Worm (Caenorhabditis elegans): ENCODE results near the gene C37C3.18.

C37C3.18 gene

DNA sequence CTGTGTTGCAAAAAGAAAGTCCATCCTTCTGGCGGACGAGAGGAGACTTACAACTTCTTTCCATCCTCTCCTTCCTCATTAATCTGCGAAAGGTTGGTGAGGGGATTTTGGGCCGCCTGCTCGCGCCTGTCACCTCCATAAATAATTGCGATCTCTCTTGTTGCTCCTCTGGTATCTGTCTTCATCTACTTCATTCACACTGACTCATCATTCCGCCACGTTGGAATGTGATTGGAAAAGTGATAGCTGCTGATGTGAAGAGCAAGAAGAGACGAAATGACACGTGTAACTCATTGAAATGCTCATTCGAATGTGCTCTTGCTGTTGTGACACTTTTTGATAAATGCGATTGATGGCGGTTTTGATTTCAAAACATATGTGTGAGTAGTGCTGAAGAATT, 32.1 kb upstream of the C37C3.18 start:
- TF ChIP-seq mab-5 (tag; optimal IDR thresholded peaks at IDR 0.05) = peak; percentile 68
- TF ChIP-seq nhr-76 (tag; optimal IDR thresholded peaks at IDR 0.05) = no peak
- TF ChIP-seq sptf-1 (tag; optimal IDR thresholded peaks at IDR 0.05) = no peak
- TF ChIP-seq ceh-83 (GFP tag; optimal IDR thresholded peaks at IDR 0.05) = no peak
- TF ChIP-seq unc-62 (GFP tag; optimal IDR thresholded peaks at IDR 0.05) = peak; percentile 99
- peak; percentile 99 for TF ChIP-seq hlh-1 (tag; optimal IDR thresholded peaks at IDR 0.05)
- TF ChIP-seq ceh-43 (GFP tag; optimal IDR thresholded peaks at IDR 0.05) = no peak
- TF ChIP-seq lin-32 (GFP tag; optimal IDR thresholded peaks at IDR 0.05) = no peak
- TF ChIP-seq M03D4.4 (tag; optimal IDR thresholded peaks at IDR 0.05) = peak; percentile 45
- TF ChIP-seq blmp-1 (tag; optimal IDR thresholded peaks at IDR 0.05) = no peak
- peak; percentile 92 for TF ChIP-seq unc-120 (tag; optimal IDR thresholded peaks at IDR 0.05; ENCODE audit: poor library complexity, severe bottlenecking)

DNA sequence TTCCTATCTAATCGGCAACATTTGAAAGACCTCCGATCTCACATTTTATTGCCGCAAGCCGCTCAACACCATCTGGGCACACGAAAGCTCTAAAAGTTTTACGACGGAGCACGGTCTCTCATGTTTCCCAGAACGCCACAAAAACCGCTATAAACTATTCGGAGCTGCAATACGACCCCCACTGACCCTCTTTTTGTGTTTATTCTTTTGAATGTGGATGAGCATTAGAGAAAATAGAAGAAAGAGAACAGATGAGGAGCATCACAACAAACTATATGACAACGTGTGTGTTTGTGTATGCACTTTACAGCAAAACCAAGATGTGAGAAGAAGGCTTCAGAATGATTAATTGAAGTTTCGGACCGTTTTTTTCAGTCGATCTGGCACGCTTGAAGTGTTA, 30.7 kb upstream of the C37C3.18 start:
- no peak for TF ChIP-seq lin-13 (tag; optimal IDR thresholded peaks at IDR 0.05)
- peak; percentile 29 for TF ChIP-seq unc-62 (GFP tag; optimal IDR thresholded peaks at IDR 0.05)
- TF ChIP-seq hlh-1 (tag; optimal IDR thresholded peaks at IDR 0.05) = peak; percentile 47
- TF ChIP-seq ham-2 (GFP tag; optimal IDR thresholded peaks at IDR 0.05) = no peak

DNA sequence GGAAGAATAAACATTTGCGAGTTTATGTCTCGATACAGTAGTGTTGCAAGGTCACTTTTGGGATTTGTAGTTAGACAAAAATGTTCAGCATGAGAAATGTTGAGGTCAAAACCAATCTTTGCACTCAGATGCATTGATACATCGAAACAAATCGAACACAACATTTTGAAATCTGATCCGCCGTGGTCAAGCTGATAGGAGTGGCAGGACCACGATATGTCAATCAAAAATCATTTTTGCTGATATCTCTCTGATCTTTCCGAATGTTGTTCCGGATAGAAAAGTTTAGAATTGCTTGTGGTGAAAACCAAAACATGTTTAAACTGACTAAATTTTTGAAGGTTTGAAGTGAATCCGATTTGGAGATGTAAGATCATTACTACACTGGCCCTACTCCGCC, 29.0 kb upstream of the C37C3.18 start:
- TF ChIP-seq drap-1 (GFP tag; optimal IDR thresholded peaks at IDR 0.05) = no peak
- TF ChIP-seq nhr-2 (tag; optimal IDR thresholded peaks at IDR 0.05) = no peak
- TF ChIP-seq sem-2 (GFP tag; optimal IDR thresholded peaks at IDR 0.05) = no peak
- TF ChIP-seq ztf-11 (tag; optimal IDR thresholded peaks at IDR 0.05) = no peak
- TF ChIP-seq unc-62 (GFP tag; optimal IDR thresholded peaks at IDR 0.05) = peak; percentile 73
- TF ChIP-seq lin-32 (GFP tag; optimal IDR thresholded peaks at IDR 0.05) = no peak
- TF ChIP-seq M03D4.4 (tag; optimal IDR thresholded peaks at IDR 0.05) = no peak
- no peak for TF ChIP-seq blmp-1 (tag; optimal IDR thresholded peaks at IDR 0.05)

DNA sequence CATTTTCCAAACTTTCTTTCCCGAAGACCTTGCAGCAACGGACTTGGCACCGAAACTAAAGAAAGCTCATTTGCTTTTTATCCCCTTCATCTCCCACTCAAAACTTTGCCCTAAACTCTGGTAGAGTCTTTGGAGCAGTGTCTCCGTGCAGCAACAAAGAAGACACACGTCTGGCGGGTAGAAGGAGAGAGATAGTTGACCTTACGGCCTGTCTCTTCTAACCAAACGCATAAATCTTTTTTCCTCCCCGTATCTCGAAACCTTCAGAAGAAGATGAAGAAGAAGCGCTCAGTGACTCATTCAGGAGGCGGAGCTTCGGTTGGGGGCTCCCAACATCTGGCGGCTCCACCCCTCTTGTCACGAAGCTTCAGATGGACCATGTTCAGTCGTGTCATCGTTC, 28.4 kb upstream of the C37C3.18 start:
- peak; percentile 37 for TF ChIP-seq unc-62 (GFP tag; optimal IDR thresholded peaks at IDR 0.05)
- no peak for TF ChIP-seq lin-32 (GFP tag; optimal IDR thresholded peaks at IDR 0.05)
- no peak for TF ChIP-seq lin-13 (tag; optimal IDR thresholded peaks at IDR 0.05)
- TF ChIP-seq hlh-1 (tag; optimal IDR thresholded peaks at IDR 0.05) = peak; percentile 68

DNA sequence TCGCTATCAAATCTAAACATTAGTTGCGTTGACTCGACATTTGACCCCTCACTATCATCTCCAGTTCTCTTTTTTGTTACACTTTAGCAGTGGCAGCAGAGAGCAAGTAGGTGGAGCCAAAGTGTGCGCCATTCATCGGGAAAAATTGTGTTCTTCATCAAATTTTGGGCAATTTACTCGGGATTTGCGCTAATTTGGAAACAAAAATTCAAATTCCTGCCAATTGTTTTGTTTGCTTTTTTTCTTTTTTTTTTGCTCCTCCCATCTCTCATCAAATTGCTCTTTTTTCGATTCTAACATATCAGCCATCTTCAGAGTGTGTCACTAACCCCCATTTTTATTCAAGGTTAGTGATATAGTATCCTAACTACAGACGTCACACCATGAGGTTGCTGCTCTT, 27.9 kb upstream of the C37C3.18 start, which contains the start of gene mig-6:
Gene mig-6, plus strand, starts transcription at position 301 of the 400 bp plus-strand sequence.
- no peak for TF ChIP-seq nhr-28 (tag; optimal IDR thresholded peaks at IDR 0.05)
- TF ChIP-seq sptf-1 (tag; optimal IDR thresholded peaks at IDR 0.05) = no peak
- TF ChIP-seq unc-62 (GFP tag; optimal IDR thresholded peaks at IDR 0.05) = no peak
- no peak for TF ChIP-seq lin-13 (tag; optimal IDR thresholded peaks at IDR 0.05)
- no peak for TF ChIP-seq unc-120 (tag; optimal IDR thresholded peaks at IDR 0.05; ENCODE audit: poor library complexity, severe bottlenecking)
- no peak for TF ChIP-seq ceh-43 (GFP tag; optimal IDR thresholded peaks at IDR 0.05)
- TF ChIP-seq mls-2 (tag; optimal IDR thresholded peaks at IDR 0.05) = no peak
- no peak for TF ChIP-seq unc-39 (tag; optimal IDR thresholded peaks at IDR 0.05)

DNA sequence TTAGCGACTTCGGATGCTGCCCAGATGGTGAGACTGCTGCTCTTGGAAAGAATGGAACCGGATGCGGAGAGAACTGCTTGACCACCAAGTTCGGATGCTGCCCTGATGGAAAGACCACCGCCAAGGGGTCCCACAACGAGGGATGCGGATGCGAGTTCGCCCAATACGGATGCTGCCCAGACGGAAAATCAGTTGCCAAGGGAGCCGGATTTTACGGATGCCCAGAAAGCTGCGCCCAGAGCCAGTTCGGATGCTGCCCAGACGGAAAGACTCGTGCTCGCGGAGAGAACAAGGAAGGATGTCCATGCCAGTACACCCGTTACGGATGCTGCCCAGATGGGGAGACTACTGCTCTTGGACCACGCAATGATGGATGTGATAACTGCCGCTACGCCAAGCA, 23.8 kb upstream of the C37C3.18 start:
- TF ChIP-seq hlh-1 (tag; optimal IDR thresholded peaks at IDR 0.05) (no peak), nhr-2 (tag; optimal IDR thresholded peaks at IDR 0.05) (no peak), ham-2 (GFP tag; optimal IDR thresholded peaks at IDR 0.05) (no peak), pha-4 (tag; optimal IDR thresholded peaks at IDR 0.05) (no peak), mab-5 (tag; optimal IDR thresholded peaks at IDR 0.05) (no peak), unc-62 (GFP tag; optimal IDR thresholded peaks at IDR 0.05) (no peak), zip-8 (tag; optimal IDR thresholded peaks at IDR 0.05) (no peak), blmp-1 (tag; optimal IDR thresholded peaks at IDR 0.05) (no peak), lin-13 (tag; optimal IDR thresholded peaks at IDR 0.05) (no peak), ceh-83 (GFP tag; optimal IDR thresholded peaks at IDR 0.05) (no peak), unc-39 (tag; optimal IDR thresholded peaks at IDR 0.05) (no peak), elt-3 (tag; optimal IDR thresholded peaks at IDR 0.05) (no peak), mls-2 (tag; optimal IDR thresholded peaks at IDR 0.05) (no peak), flh-1 (GFP tag; optimal IDR thresholded peaks at IDR 0.05) (no peak)

DNA sequence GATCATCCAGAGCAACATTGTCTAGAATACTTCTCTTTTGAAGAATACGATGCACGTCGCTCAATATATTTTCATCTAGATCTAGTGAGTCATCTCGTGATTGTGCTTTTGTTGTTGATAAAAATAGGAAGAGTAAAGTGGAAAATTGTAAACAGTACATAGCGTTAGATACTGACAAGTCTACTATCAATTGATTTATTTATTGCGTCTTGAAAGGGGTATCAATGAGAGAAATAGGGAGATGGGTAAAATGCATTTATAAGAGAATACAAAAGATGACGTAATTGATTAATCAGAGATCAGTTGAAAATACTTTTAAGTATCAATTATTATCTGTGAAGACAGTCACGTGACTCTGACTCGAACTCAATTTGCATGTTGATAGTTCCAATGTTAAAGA, 17.9 kb upstream of the C37C3.18 start, which contains the start of gene txt-5:
Gene txt-5, minus strand, starts transcription at position 224 of the 400 bp plus-strand sequence.
- no peak for TF ChIP-seq elt-1 (tag; optimal IDR thresholded peaks at IDR 0.05; ENCODE audit: borderline replicate concordance, insufficient read depth)
- TF ChIP-seq zip-8 (tag; optimal IDR thresholded peaks at IDR 0.05) = peak; percentile 64

Measured in whole organism, mixed stage, embryonic.